Worm (Caenorhabditis elegans): ENCODE results near the gene egas-4.

egas-4 gene

ce11 chrIV:7501337-7501736 lies 3.7 kb upstream of the egas-4 start, which contains the start of gene F55G1.15:
F55G1.15 (minus strand) TSS chrIV:7501437.
- TF ChIP-seq php-3 (GFP tag; IDR thresholded peaks at IDR 0.05): peak; percentile 74
- no peak for TF ChIP-seq pha-4 (GFP tag; IDR thresholded peaks at IDR 0.05)
- TF ChIP-seq pha-4 (tag; optimal IDR thresholded peaks at IDR 0.05): no peak
- peak; percentile 8 for TF ChIP-seq dve-1 (tag; optimal IDR thresholded peaks at IDR 0.05; ENCODE audit: insufficient read depth)
- no peak for TF ChIP-seq daf-16 (GFP tag; optimal IDR thresholded peaks at IDR 0.05)
- peak; percentile 20 for TF ChIP-seq daf-16 (tag; optimal IDR thresholded peaks at IDR 0.05)
- no peak for TF ChIP-seq unc-62 (GFP tag; optimal IDR thresholded peaks at IDR 0.05 in 1 of 2)
- TF ChIP-seq unc-62 (tag; optimal IDR thresholded peaks at IDR 0.05): no peak
- TF ChIP-seq F10B5.3 (tag; optimal IDR thresholded peaks at IDR 0.05): no peak
- TF ChIP-seq pqm-1 (tag; optimal IDR thresholded peaks at IDR 0.05): peak; percentile 1
- peak; percentile 39; the same call in 1 of the 2 replicates for TF ChIP-seq dmd-6 (GFP tag; IDR thresholded peaks at IDR 0.05)

DNA sequence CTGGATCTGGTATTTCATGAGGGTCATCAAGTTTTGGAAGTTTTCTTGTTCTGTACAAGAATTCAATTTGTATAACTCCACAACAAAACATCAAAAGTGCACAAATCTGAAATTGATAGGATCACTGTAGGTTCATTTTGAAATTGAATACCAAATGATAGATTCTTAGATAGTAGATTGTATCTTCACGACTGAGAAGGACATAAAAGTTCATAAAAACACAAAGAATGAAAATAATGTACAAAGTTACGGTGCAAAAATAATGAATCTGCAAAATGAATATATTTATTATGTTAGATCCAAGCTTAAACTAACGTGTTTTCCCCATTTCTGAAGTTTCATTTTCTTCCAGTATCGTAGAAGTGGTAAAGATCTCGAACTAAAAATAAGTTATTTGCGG lies 3.3 kb upstream of the egas-4 start:
- TF ChIP-seq ztf-11 (tag; optimal IDR thresholded peaks at IDR 0.05) (no peak), saeg-2 (GFP tag; IDR thresholded peaks at IDR 0.05) (no peak), madf-9 (GFP tag; conservative IDR thresholded peaks at IDR 0.05) (no peak), jun-1 (tag; optimal IDR thresholded peaks at IDR 0.05) (no peak), unc-62 (GFP tag; optimal IDR thresholded peaks at IDR 0.05 in 1 of 2) (no peak), unc-62 (tag; optimal IDR thresholded peaks at IDR 0.05) (no peak), F49E8.2 (tag; optimal IDR thresholded peaks at IDR 0.05; ENCODE audit: borderline replicate concordance) (no peak), nhr-76 (tag; optimal IDR thresholded peaks at IDR 0.05) (no peak), aly-2 (tag; optimal IDR thresholded peaks at IDR 0.05) (no peak), madf-5 (GFP tag; IDR thresholded peaks at IDR 0.05) (no peak), lin-1 (GFP tag; IDR thresholded peaks at IDR 0.05) (no peak)

ce11 chrIV:7499302-7499701 lies 1.7 kb upstream of the egas-4 start:
- TF ChIP-seq dmd-6 (GFP tag; IDR thresholded peaks at IDR 0.05) (no peak), F26F4.8 (GFP tag; conservative IDR thresholded peaks at IDR 0.05) (peak; percentile 61; the same call in 1 of the 2 replicates), snpc-4 (tag; optimal IDR thresholded peaks at IDR 0.05) (peak; percentile 49), madf-5 (GFP tag; IDR thresholded peaks at IDR 0.05) (no peak), daf-16 (GFP tag; optimal IDR thresholded peaks at IDR 0.05) (peak in 1 of 2 experiments; percentile 19), daf-16 (tag; optimal IDR thresholded peaks at IDR 0.05) (no peak), dmd-9 (GFP tag; IDR thresholded peaks at IDR 0.05) (no peak), ceh-32 (tag; optimal IDR thresholded peaks at IDR 0.05; ENCODE audit: poor library complexity) (no peak), mxl-2 (GFP tag; conservative IDR thresholded peaks at IDR 0.05) (no peak), lin-1 (GFP tag; IDR thresholded peaks at IDR 0.05) (no peak), dve-1 (tag; optimal IDR thresholded peaks at IDR 0.05; ENCODE audit: insufficient read depth) (peak; percentile 14), dmd-8 (GFP tag; IDR thresholded peaks at IDR 0.05) (0 out of 2 replicates have a peak, but pooled peaks have one; percentile 15), aha-1 (tag) (peak; percentile 55), nhr-10 (tag; optimal IDR thresholded peaks at IDR 0.05) (no peak), jun-1 (tag; optimal IDR thresholded peaks at IDR 0.05) (no peak), nhr-111 (GFP tag; optimal IDR thresholded peaks at IDR 0.05) (no peak), daf-8 (GFP tag; IDR thresholded peaks at IDR 0.05) (no peak), Y105C5A.15 (GFP tag; IDR thresholded peaks at IDR 0.05) (no peak), hmg-1.1 (GFP tag; IDR thresholded peaks at IDR 0.05) (no peak), ceh-62 (tag; optimal IDR thresholded peaks at IDR 0.05) (no peak), arid-1 (GFP tag; conservative IDR thresholded peaks at IDR 0.05) (0 out of 2 replicates have a peak, but pooled peaks have one; percentile 33), daf-19 (GFP tag; conservative IDR thresholded peaks at IDR 0.05) (0 out of 2 replicates have a peak, but pooled peaks have one; percentile 18)

DNA sequence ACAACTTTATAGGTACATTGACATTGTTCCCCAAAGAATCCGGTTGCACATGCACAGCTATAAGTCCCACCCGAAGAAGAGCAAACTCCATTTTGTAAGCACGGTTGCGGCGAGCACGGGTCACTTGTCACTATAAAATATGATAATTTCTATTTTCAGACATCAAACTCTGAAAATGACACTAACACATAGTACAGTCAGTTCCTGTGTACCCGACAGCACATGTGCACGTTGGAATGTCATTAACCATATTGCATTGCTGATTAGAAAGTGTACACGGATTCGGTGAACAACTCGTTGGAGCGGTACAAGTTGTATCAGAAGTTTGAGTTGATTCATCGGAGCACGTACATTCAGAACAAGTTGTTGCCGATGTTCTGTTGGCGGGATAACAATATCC lies 445 bp downstream of the egas-4 start:
- no peak for TF ChIP-seq lin-39 (tag; optimal IDR thresholded peaks at IDR 0.05)
- TF ChIP-seq mxl-3 (GFP tag; optimal IDR thresholded peaks at IDR 0.05): peak; percentile 56
- no peak for TF ChIP-seq F37D6.2 (tag; optimal IDR thresholded peaks at IDR 0.05)
- TF ChIP-seq mxl-2 (GFP tag; conservative IDR thresholded peaks at IDR 0.05): no peak
- no peak for TF ChIP-seq daf-12 (tag; optimal IDR thresholded peaks at IDR 0.05)
- TF ChIP-seq nhr-41 (GFP tag; IDR thresholded peaks at IDR 0.05): no peak
- TF ChIP-seq daf-16 (GFP tag; optimal IDR thresholded peaks at IDR 0.05): no peak
- TF ChIP-seq daf-16 (tag; optimal IDR thresholded peaks at IDR 0.05): peak; percentile 53
- no peak for TF ChIP-seq pha-4 (GFP tag; IDR thresholded peaks at IDR 0.05)
- TF ChIP-seq pha-4 (tag; optimal IDR thresholded peaks at IDR 0.05): no peak
- TF ChIP-seq ceh-44 (GFP tag; IDR thresholded peaks at IDR 0.05): no peak
- no peak for TF ChIP-seq zip-2 (tag; optimal IDR thresholded peaks at IDR 0.05)
- no peak for TF ChIP-seq nhr-76 (tag; optimal IDR thresholded peaks at IDR 0.05)
- no peak for TF ChIP-seq nhr-6 (tag; optimal IDR thresholded peaks at IDR 0.05)
- peak; percentile 10 for TF ChIP-seq hlh-30 (tag; optimal IDR thresholded peaks at IDR 0.05; ENCODE audit: insufficient read depth)
- no peak for TF ChIP-seq lin-15B (tag; optimal IDR thresholded peaks at IDR 0.05)
- no peak for TF ChIP-seq nhr-42 (GFP tag; IDR thresholded peaks at IDR 0.05)
- no peak for TF ChIP-seq ZK337.2 (GFP tag; IDR thresholded peaks at IDR 0.05)
